Fruit fly (Drosophila melanogaster): ENCODE data around the gene CG15385.

CG15385 gene

DNA sequence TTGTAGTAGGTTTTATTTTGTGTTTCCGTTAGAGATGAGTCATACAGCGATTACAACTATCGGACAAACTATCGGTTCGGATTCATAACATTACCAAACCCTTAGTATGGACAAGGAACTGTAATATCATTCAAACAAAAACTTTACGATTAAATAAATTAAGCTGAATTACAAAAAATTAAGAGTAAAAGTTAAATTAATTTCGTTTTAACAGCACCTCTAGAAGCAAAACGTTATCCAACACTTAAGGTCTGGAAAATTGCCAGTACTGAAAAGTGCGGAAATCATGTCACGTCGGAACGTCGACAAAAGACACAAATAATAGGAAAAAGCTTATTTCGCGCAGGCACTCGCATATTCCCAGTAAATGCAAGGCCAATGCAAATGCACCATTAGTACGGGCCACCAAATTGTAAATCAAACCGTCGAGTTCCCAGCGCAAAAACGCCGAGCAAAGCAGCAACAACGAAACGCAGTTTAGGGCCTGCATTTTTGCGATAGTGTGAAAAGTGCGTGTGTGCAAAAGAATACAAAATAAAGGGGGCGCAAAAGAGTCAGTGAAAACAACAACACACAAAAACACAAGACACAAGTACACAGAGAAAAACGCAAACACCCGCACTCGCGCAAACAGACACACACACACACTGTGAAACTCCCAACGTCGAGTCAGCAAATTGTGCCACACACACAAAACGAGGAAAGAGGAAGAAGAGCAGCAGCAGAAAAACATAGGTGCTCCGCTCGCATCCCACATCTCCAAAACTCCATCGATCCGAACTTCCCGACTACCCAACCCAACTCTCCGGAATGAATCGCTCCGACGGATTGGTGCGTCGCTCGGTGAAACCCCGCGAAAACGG is 14.1 kb upstream of the CG15385 start, which contains the start of the genes CG15387 and sau (continued):
- TF ChIP-seq Stat92E (GFP tag; optimal IDR thresholded peaks at IDR 0.05) (no peak), ftz-f1 (GFP tag; optimal IDR thresholded peaks at IDR 0.05) (peak; percentile 53), Bdp1 (GFP tag; optimal IDR thresholded peaks at IDR 0.05) (peak; percentile 75), CG5953 (GFP tag; IDR thresholded peaks at IDR 0.05) (peak; percentile 79), CG9727 (GFP tag; optimal IDR thresholded peaks at IDR 0.05) (peak; percentile 91), CG9437 (GFP tag; optimal IDR thresholded peaks at IDR 0.05) (peak; percentile 85), Vsx1 (GFP tag; optimal IDR thresholded peaks at IDR 0.05) (peak; percentile 76), CG30020 (tag; optimal IDR thresholded peaks at IDR 0.05) (peak; percentile 80), cas (GFP tag; IDR thresholded peaks at IDR 0.05) (peak; percentile 78; the same call in 1 of the 2 replicates), kni (GFP tag; optimal IDR thresholded peaks at IDR 0.05) (peak; percentile 61), E2f1 (GFP tag; IDR thresholded peaks at IDR 0.05) (peak; percentile 80), klu (GFP tag; IDR thresholded peaks at IDR 0.05) (peak; percentile 67), Elba2 (GFP tag; optimal IDR thresholded peaks at IDR 0.05) (peak; percentile 51), Rx (GFP tag; IDR thresholded peaks at IDR 0.05) (peak; percentile 66), CG6175 (GFP tag; IDR thresholded peaks at IDR 0.05) (peak; percentile 11; the same call in 1 of the 3 replicates), zfh1 (GFP tag; IDR thresholded peaks at IDR 0.05) (peak; percentile 81), crp (GFP tag; optimal IDR thresholded peaks at IDR 0.05) (peak in 1 of 2 experiments; percentile 59), rib (GFP tag; IDR thresholded peaks at IDR 0.05) (peak; percentile 75), mirr (GFP tag; optimal IDR thresholded peaks at IDR 0.05) (peak; percentile 81), dm (GFP tag; optimal IDR thresholded peaks at IDR 0.05) (peak; percentile 82), CG7839 (tag; optimal IDR thresholded peaks at IDR 0.05) (peak; percentile 85), MESR4 (GFP tag; optimal IDR thresholded peaks at IDR 0.05) (peak; percentile 42), CG1647 (GFP tag; optimal IDR thresholded peaks at IDR 0.05) (peak; percentile 72), CG15601 (tag; optimal IDR thresholded peaks at IDR 0.05) (peak; percentile 72), btn (GFP tag; optimal IDR thresholded peaks at IDR 0.05) (peak; percentile 56), ssp (GFP tag; IDR thresholded peaks at IDR 0.05) (peak; percentile 74), Side (GFP tag; optimal IDR thresholded peaks at IDR 0.05) (peak; percentile 89), CG31388 (GFP tag; optimal IDR thresholded peaks at IDR 0.05) (peak; percentile 73), unc-4 (GFP tag; IDR thresholded peaks at IDR 0.05; ENCODE audit: partially characterized antibody) (peak; percentile 94), hkb (optimal IDR thresholded peaks at IDR 0.05) (no peak), hkb (GFP tag; IDR thresholded peaks at IDR 0.05) (peak; percentile 86), CG2129 (GFP tag; IDR thresholded peaks at IDR 0.05; ENCODE audit: partially characterized antibody) (peak; percentile 89), MBD-R2 (GFP tag; IDR thresholded peaks at IDR 0.05) (peak; percentile 90), pan (optimal IDR thresholded peaks at IDR 0.05) (no peak), pan (GFP tag; optimal IDR thresholded peaks at IDR 0.05 in 1 of 2, IDR thresholded peaks at IDR 0.05 in 1 of 2) (peak in 1 of 2 experiments; percentile 87), CG10147 (GFP tag; optimal IDR thresholded peaks at IDR 0.05) (peak; percentile 84), HLHmδ (GFP tag; optimal IDR thresholded peaks at IDR 0.05) (no peak), mam (GFP tag; optimal IDR thresholded peaks at IDR 0.05) (peak; percentile 95), CG10543 (GFP tag; optimal IDR thresholded peaks at IDR 0.05) (peak; percentile 94), vnd (GFP tag; IDR thresholded peaks at IDR 0.05; ENCODE audit: partially characterized antibody) (peak; percentile 92), gsb-n (tag; optimal IDR thresholded peaks at IDR 0.05) (peak; percentile 81), Taf1 (GFP tag; IDR thresholded peaks at IDR 0.05) (peak; percentile 69; the same call in 1 of the 2 replicates), lab (GFP tag; optimal IDR thresholded peaks at IDR 0.05) (peak; percentile 91), bowl (GFP tag; IDR thresholded peaks at IDR 0.05) (no peak), CG8924 (tag; optimal IDR thresholded peaks at IDR 0.05) (peak; percentile 85), CG1024 (GFP tag; IDR thresholded peaks at IDR 0.05) (peak; percentile 66), chif (GFP tag; optimal IDR thresholded peaks at IDR 0.05) (peak; percentile 86 to 91), Tbp (GFP tag; optimal IDR thresholded peaks at IDR 0.05) (no peak), CG17186 (GFP tag; optimal IDR thresholded peaks at IDR 0.05) (peak; percentile 79)
